Fruit fly (Drosophila melanogaster) whole organism, embryonic: Measurements from ENCODE around the gene Nepl9.

Source experiments
- Atf-2 ChIP-seq: fragments of 200-800 bp; sonication (Bioruptor generic); optimal IDR thresholded peaks from 2 replicates; lab custom pipeline; 2016; ENCODE audit warnings: missing biosample characterization, missing genetic modification characterization
- Atf6 ChIP-seq: fragments of 200-800 bp; sonication (Bioruptor generic); IDR thresholded peaks from 2 replicates; pipeline ENCODE4 v1.3.6; 2022; ENCODE audit warnings: missing biosample characterization, missing genetic modification characterization
- Blimp-1 ChIP-seq: fragments of 200-800 bp; sonication (Bioruptor generic); optimal IDR thresholded peaks from 3 replicates; lab custom pipeline; 2018; ENCODE audit warnings: missing biosample characterization, missing genetic modification characterization, mild to moderate bottlenecking, moderate library complexity, missing genetic modification reagents
- BtbVII ChIP-seq: fragments of 200-800 bp; sonication (Bioruptor generic); optimal IDR thresholded peaks from 3 replicates; lab custom pipeline; 2017; ENCODE audit warnings: missing biosample characterization, mild to moderate bottlenecking, missing genetic modification characterization
- CG10543 ChIP-seq: fragments of 200-800 bp; sonication (Bioruptor generic); optimal IDR thresholded peaks from 3 replicates; lab custom pipeline; 2017; ENCODE audit warnings: missing biosample characterization, mild to moderate bottlenecking, missing genetic modification characterization, moderate library complexity
- CG11085 ChIP-seq: fragments of 200-800 bp; sonication (Bioruptor generic); IDR thresholded peaks from 2 replicates; pipeline ENCODE4 v1.3.6; 2022; ENCODE audit warnings: missing biosample characterization, missing genetic modification characterization
- CG12391 ChIP-seq: fragments of 200-800 bp; sonication (Bioruptor generic); optimal IDR thresholded peaks from 3 replicates; lab custom pipeline; 2018; ENCODE audit warnings: missing biosample characterization, mild to moderate bottlenecking, missing genetic modification characterization, moderate library complexity
- CG12744 ChIP-seq: fragments of 200-800 bp; sonication (Bioruptor generic); optimal IDR thresholded peaks from 2 replicates; lab custom pipeline; 2016; ENCODE audit warnings: missing biosample characterization, missing genetic modification characterization
- CG13123 ChIP-seq: fragments of 200-800 bp; sonication (Bioruptor generic); optimal IDR thresholded peaks from 2 replicates; lab custom pipeline; 2016; ENCODE audit warnings: missing biosample characterization, missing genetic modification characterization
- CG15479 ChIP-seq: fragments of 200-800 bp; sonication (Bioruptor generic); optimal IDR thresholded peaks from 3 replicates; lab custom pipeline; 2019; ENCODE audit warnings: missing biosample characterization, mild to moderate bottlenecking, missing genetic modification characterization, moderate library complexity
- CG1602 ChIP-seq: fragments of 200-800 bp; sonication (Bioruptor generic); optimal IDR thresholded peaks from 3 replicates; lab custom pipeline; 2016; ENCODE audit warnings: missing biosample characterization, missing genetic modification characterization
- CG1647 ChIP-seq: fragments of 200-800 bp; sonication (Bioruptor generic); optimal IDR thresholded peaks from 3 replicates; lab custom pipeline; 2016; ENCODE audit warnings: missing biosample characterization, missing genetic modification characterization
- CG16863 ChIP-seq: fragments of 200-800 bp; sonication (Bioruptor generic); optimal IDR thresholded peaks from 3 replicates; lab custom pipeline; 2016; ENCODE audit warnings: missing biosample characterization, missing genetic modification characterization
- CG17359 ChIP-seq: fragments of 200-800 bp; sonication (Bioruptor generic); optimal IDR thresholded peaks from 3 replicates; lab custom pipeline; 2018; ENCODE audit warnings: missing biosample characterization, mild to moderate bottlenecking, missing genetic modification characterization, moderate library complexity
- CG17385 ChIP-seq: fragments of 200-800 bp; sonication (Bioruptor generic); optimal IDR thresholded peaks from 3 replicates; lab custom pipeline; 2018; ENCODE audit warnings: missing biosample characterization, mild to moderate bottlenecking, missing genetic modification characterization
- CG1792 ChIP-seq: fragments of 200-800 bp; sonication (Bioruptor generic); optimal IDR thresholded peaks from 2 replicates; lab custom pipeline; 2016; ENCODE audit warnings: missing biosample characterization, missing genetic modification characterization
- CG2678 ChIP-seq: fragments of 200-800 bp; sonication (Bioruptor generic); optimal IDR thresholded peaks from 3 replicates; lab custom pipeline; 2019; ENCODE audit warnings: missing biosample characterization, mild to moderate bottlenecking, missing genetic modification characterization, moderate library complexity
- CG31388 ChIP-seq: fragments of 200-800 bp; sonication (Bioruptor generic); optimal IDR thresholded peaks from 2 replicates; lab custom pipeline; 2016; ENCODE audit warnings: missing biosample characterization, missing genetic modification characterization
- CG3163 ChIP-seq: fragments of 200-800 bp; sonication (Bioruptor generic); optimal IDR thresholded peaks from 3 replicates; lab custom pipeline; 2016; ENCODE audit warnings: missing biosample characterization, missing genetic modification characterization
- CG3281 ChIP-seq: fragments of 200-800 bp; sonication (Bioruptor generic); optimal IDR thresholded peaks from 3 replicates; lab custom pipeline; 2017; ENCODE audit warnings: missing biosample characterization, mild to moderate bottlenecking, missing genetic modification characterization
- CG3995 ChIP-seq: fragments of 200-800 bp; sonication (Bioruptor generic); optimal IDR thresholded peaks from 3 replicates; lab custom pipeline; 2016; ENCODE audit warnings: missing biosample characterization, missing genetic modification characterization
- CG4424 ChIP-seq: fragments of 200-800 bp; sonication (Bioruptor generic); optimal IDR thresholded peaks from 3 replicates; lab custom pipeline; 2016; ENCODE audit warnings: missing biosample characterization, missing genetic modification characterization
- CG5245 ChIP-seq: fragments of 200-800 bp; sonication (Bioruptor generic); optimal IDR thresholded peaks from 3 replicates; lab custom pipeline; 2016; ENCODE audit warnings: missing biosample characterization, missing genetic modification characterization
- CG7987 ChIP-seq: fragments of 200-800 bp; sonication (Bioruptor generic); optimal IDR thresholded peaks from 2 replicates; lab custom pipeline; 2018; ENCODE audit warnings: missing biosample characterization, mild to moderate bottlenecking, missing genetic modification characterization, moderate library complexity
- CG9437 ChIP-seq: fragments of 200-800 bp; sonication (Bioruptor generic); optimal IDR thresholded peaks from 2 replicates; lab custom pipeline; 2018; ENCODE audit warnings: missing biosample characterization, mild to moderate bottlenecking, missing genetic modification characterization
- D19B ChIP-seq: fragments of 200-800 bp; sonication (Bioruptor generic); optimal IDR thresholded peaks from 2 replicates; lab custom pipeline; 2017; ENCODE audit warnings: missing biosample characterization, mild to moderate bottlenecking, missing genetic modification characterization
- Dref ChIP-seq: fragments of 200-800 bp; sonication (Bioruptor generic); IDR thresholded peaks from 2 replicates; pipeline ENCODE4 v1.3.6; 2022; ENCODE audit warnings: missing biosample characterization, missing genetic modification characterization
- Ets65A ChIP-seq: fragments of 200-800 bp; sonication (Bioruptor generic); peaks from one replicate; lab custom pipeline; 2016; ENCODE audit warnings: missing biosample characterization, missing genetic modification characterization
- Gug ChIP-seq: fragments of 200-800 bp; sonication (Bioruptor generic); IDR thresholded peaks from 4 replicates; pipeline ENCODE4 v1.3.6; 2022; ENCODE audit warnings: missing biosample characterization, missing genetic modification characterization
- HHEX ChIP-seq: fragments of 200-800 bp; sonication (Bioruptor generic); optimal IDR thresholded peaks from 3 replicates; lab custom pipeline; 2017; ENCODE audit warnings: missing biosample characterization, mild to moderate bottlenecking, missing genetic modification characterization, missing genetic modification reagents
- Hr51 ChIP-seq, 2 experiments: fragments of 200-800 bp; sonication (Bioruptor generic); optimal IDR thresholded peaks; 2 replicates in 1 of 2; 3 replicates in 1 of 2; lab custom pipeline; 2016 to 2018; ENCODE audit warnings: missing biosample characterization in 2 of 2, missing genetic modification characterization in 2 of 2, mild to moderate bottlenecking in 1 of 2, moderate library complexity in 1 of 2
- Med ChIP-seq: fragments of 200-800 bp; sonication (Bioruptor generic); peaks from one replicate; lab custom pipeline; 2016; ENCODE audit warnings: missing biosample characterization, missing genetic modification characterization, mild to moderate bottlenecking, inconsistent platforms, moderate library complexity
- Mes4 ChIP-seq: fragments of 200-800 bp; sonication (Bioruptor generic); optimal IDR thresholded peaks from 2 replicates; lab custom pipeline; 2016; ENCODE audit warnings: missing biosample characterization, missing genetic modification characterization
- Myb ChIP-seq: fragments of 200-800 bp; sonication (Bioruptor generic); optimal IDR thresholded peaks from 2 replicates; lab custom pipeline; 2016; ENCODE audit warnings: missing biosample characterization, missing genetic modification characterization
- Scr ChIP-seq: fragments of 200-800 bp; sonication (Bioruptor generic); IDR thresholded peaks from 2 replicates; pipeline ENCODE4 v1.3.6; 2022; ENCODE audit warnings: missing biosample characterization, missing genetic modification characterization; ENCODE audit not compliant: partially characterized antibody
- Sin3A ChIP-seq: fragments of >200 bp; optimal IDR thresholded peaks from 2 replicates; lab custom pipeline; 2018
- ac ChIP-seq: fragments of 200-800 bp; sonication (Bioruptor generic); optimal IDR thresholded peaks from 3 replicates; lab custom pipeline; 2017; ENCODE audit warnings: missing biosample characterization, mild to moderate bottlenecking, missing genetic modification characterization
- danr ChIP-seq: fragments of 200-800 bp; sonication (Bioruptor generic); IDR thresholded peaks from 2 replicates; pipeline ENCODE4 v1.3.6; 2022; ENCODE audit warnings: missing biosample characterization, missing genetic modification characterization
- dmrt99B ChIP-seq: fragments of 200-800 bp; sonication (Bioruptor generic); optimal IDR thresholded peaks from 2 replicates; lab custom pipeline; 2018; ENCODE audit warnings: missing biosample characterization, mild to moderate bottlenecking, missing genetic modification characterization, moderate library complexity
- fu2 ChIP-seq: fragments of 200-800 bp; sonication (Bioruptor generic); optimal IDR thresholded peaks from 2 replicates; lab custom pipeline; 2016; ENCODE audit warnings: missing biosample characterization, missing genetic modification characterization
- gem ChIP-seq: fragments of 200-800 bp; sonication (Bioruptor generic); optimal IDR thresholded peaks from 2 replicates; lab custom pipeline; 2019; ENCODE audit warnings: missing biosample characterization, mild to moderate bottlenecking, missing genetic modification characterization, moderate library complexity
- grn ChIP-seq: fragments of 200-800 bp; sonication (Bioruptor generic); optimal IDR thresholded peaks from 3 replicates; lab custom pipeline; 2017; ENCODE audit warnings: missing biosample characterization, missing genetic modification characterization
- mld ChIP-seq: fragments of 200-800 bp; sonication (Bioruptor generic); IDR thresholded peaks from 3 replicates; pipeline ENCODE4 v1.3.6; 2022; ENCODE audit warnings: missing biosample characterization, missing genetic modification characterization; ENCODE audit not compliant: partially characterized antibody
- onecut ChIP-seq: fragments of 200-800 bp; sonication (Bioruptor generic); IDR thresholded peaks from 2 replicates; pipeline ENCODE4 v1.3.6; 2022; ENCODE audit warnings: missing biosample characterization, missing genetic modification characterization
- pb ChIP-seq: fragments of 200-800 bp; sonication (Bioruptor generic); optimal IDR thresholded peaks from 3 replicates; lab custom pipeline; 2016; ENCODE audit warnings: missing biosample characterization, missing genetic modification characterization
- peb ChIP-seq: fragments of 200-800 bp; sonication (Bioruptor generic); IDR thresholded peaks from 2 replicates; pipeline ENCODE4 v1.3.6; 2022; ENCODE audit warnings: missing biosample characterization, missing genetic modification characterization
- row ChIP-seq: fragments of 200-800 bp; sonication (Bioruptor generic); IDR thresholded peaks from 3 replicates; pipeline ENCODE4 v1.3.6; 2022; ENCODE audit warnings: missing biosample characterization, missing genetic modification characterization
- salm ChIP-seq: fragments of 200-800 bp; sonication (Bioruptor generic); optimal IDR thresholded peaks from 2 replicates; lab custom pipeline; 2018; ENCODE audit warnings: missing biosample characterization, mild to moderate bottlenecking, missing genetic modification characterization
- so ChIP-seq: fragments of 200-800 bp; sonication (Bioruptor generic); IDR thresholded peaks from 3 replicates; pipeline ENCODE4 v1.3.6; 2022; ENCODE audit warnings: missing biosample characterization, missing genetic modification characterization
- sqz ChIP-seq: fragments of 200-800 bp; sonication (Bioruptor generic); optimal IDR thresholded peaks from 3 replicates; lab custom pipeline; 2018; ENCODE audit warnings: missing biosample characterization, mild to moderate bottlenecking, missing genetic modification characterization

Gene Nepl9

dm6 chr2L:16857665-16858064 lies 20.6 kb upstream of the Nepl9 start (continued):
- TF ChIP-seq CG9437 (GFP tag; lab: Kevin White, UChicago) (no peak), CG7987 (GFP tag; lab: Kevin White, UChicago) (no peak), gem (tag; lab: Kevin White, UChicago) (no peak), onecut (peak; percentile 63; the same call in 1 of the 2 replicates), sqz (GFP tag; lab: Kevin White, UChicago) (peak; percentile 9), CG3995 (GFP tag; lab: Kevin White, UChicago) (no peak), Gug (GFP tag; lab: Robert Waterston, UW) (no peak), Blimp-1 (GFP tag; lab: Kevin White, UChicago) (no peak), CG3163 (GFP tag; lab: Kevin White, UChicago) (peak; percentile 75), salm (tag; lab: Kevin White, UChicago) (peak; percentile 45), CG2678 (peak; percentile 19), HHEX (no peak), Ets65A (GFP tag; lab: Kevin White, UChicago) (no peak), grn (GFP tag; lab: Kevin White, UChicago) (peak; percentile 85), CG5245 (GFP tag; lab: Kevin White, UChicago) (no peak)

- TF ChIP-seq BtbVII (GFP tag; lab: Kevin White, UChicago) (no peak), Scr (GFP tag; lab: Robert Waterston, UW) (no peak), Myb (GFP tag; lab: Kevin White, UChicago) (no peak), Blimp-1 (GFP tag; lab: Kevin White, UChicago) (no peak), CG12391 (no peak), CG17385 (GFP tag; lab: Kevin White, UChicago) (no peak), CG31388 (GFP tag; lab: Kevin White, UChicago) (no peak), CG10543 (GFP tag; lab: Kevin White, UChicago) (no peak), CG3281 (GFP tag; lab: Kevin White, UChicago) (no peak), Mes4 (GFP tag; lab: Kevin White, UChicago) (no peak), D19B (no peak), pb (GFP tag; lab: Kevin White, UChicago) (no peak), Dref (no peak), fu2 (GFP tag; lab: Kevin White, UChicago) (no peak), CG12744 (GFP tag; lab: Kevin White, UChicago) (no peak), CG15479 (GFP tag; lab: Kevin White, UChicago) (no peak), ac (no peak), Atf6 (GFP tag; lab: Robert Waterston, UW) (no peak), CG2678 (no peak)
These were observed 20.1 kb upstream of the Nepl9 start for dm6 chr2L:16857131-16857530.

dm6 chr2L:16852318-16852932 lies 15.4 kb upstream of the Nepl9 start, which contains the start of gene CG31810:
CG31810 (minus strand) TSS chr2L:16852368.
- TF ChIP-seq CG1792 (GFP tag; lab: Kevin White, UChicago) (no peak), CG11085 (GFP tag; lab: Robert Waterston, UW) (no peak), Atf-2 (no peak), Med (peak; percentile 11), Hr51 (GFP tag; optimal IDR thresholded peaks at IDR 0.05; lab: Kevin White, UChicago) (peak in 1 of 2 experiments; percentile 21), CG1602 (GFP tag; lab: Kevin White, UChicago) (no peak), BtbVII (GFP tag; lab: Kevin White, UChicago) (no peak), row (GFP tag; lab: Robert Waterston, UW) (peak; percentile 43), so (GFP tag; lab: Robert Waterston, UW) (no peak), CG1647 (GFP tag; lab: Kevin White, UChicago) (no peak), peb (GFP tag; lab: Robert Waterston, UW) (no peak), CG17359 (peak; percentile 42), danr (GFP tag; lab: Robert Waterston, UW) (no peak), CG4424 (GFP tag; lab: Kevin White, UChicago) (no peak), CG13123 (GFP tag; lab: Kevin White, UChicago) (no peak), CG16863 (no peak), mld (GFP tag; lab: Robert Waterston, UW) (no peak), Sin3A (lab: Kevin White, UChicago) (no peak), dmrt99B (no peak)
